Fruit fly (Drosophila melanogaster) whole organism, adult: ENCODE results near the gene scramb2.

Source experiments
- CG11617 ChIP-seq: fragments of 200-800 bp; sonication (Bioruptor generic); optimal IDR thresholded peaks from 2 replicates; lab custom pipeline; 2017; ENCODE audit warnings: mild to moderate bottlenecking, missing biosample characterization, missing genetic modification reagents, missing genetic modification characterization
- CG12768 ChIP-seq: fragments of 200-800 bp; sonication (Bioruptor generic); optimal IDR thresholded peaks from 2 replicates; lab custom pipeline; 2017; ENCODE audit warnings: missing biosample characterization, missing genetic modification characterization, mild to moderate bottlenecking, moderate library complexity, missing genetic modification reagents
- CG14711 ChIP-seq: fragments of 200-800 bp; sonication (Bioruptor generic); optimal IDR thresholded peaks from 2 replicates; lab custom pipeline; 2018; ENCODE audit warnings: missing biosample characterization, mild to moderate bottlenecking, missing genetic modification characterization, moderate library complexity
- CG1620 ChIP-seq: fragments of 200-800 bp; sonication (Bioruptor generic); optimal IDR thresholded peaks from 2 replicates; lab custom pipeline; 2016; ENCODE audit warnings: missing biosample characterization, missing genetic modification characterization
- CG33017 ChIP-seq: fragments of 200-800 bp; sonication (Bioruptor generic); optimal IDR thresholded peaks from 2 replicates; lab custom pipeline; 2018; ENCODE audit warnings: missing biosample characterization, mild to moderate bottlenecking, missing genetic modification characterization, moderate library complexity
- CG5204 ChIP-seq: fragments of 200-800 bp; sonication (Bioruptor generic); optimal IDR thresholded peaks from 2 replicates; lab custom pipeline; 2016; ENCODE audit warnings: missing biosample characterization, missing genetic modification characterization
- CG7045 ChIP-seq: fragments of 200-800 bp; sonication (Bioruptor generic); optimal IDR thresholded peaks from 2 replicates; lab custom pipeline; 2017; ENCODE audit warnings: missing biosample characterization, mild to moderate bottlenecking, missing genetic modification characterization
- CG7101 ChIP-seq: fragments of 200-800 bp; sonication (Bioruptor generic); optimal IDR thresholded peaks from 2 replicates; lab custom pipeline; 2018; ENCODE audit warnings: missing biosample characterization, mild to moderate bottlenecking, missing genetic modification characterization, moderate library complexity
- Clk ChIP-seq: fragments of 200-800 bp; sonication (Bioruptor generic); optimal IDR thresholded peaks from 2 replicates; lab custom pipeline; 2017; ENCODE audit warnings: missing biosample characterization, missing genetic modification characterization
- Crg-1 ChIP-seq: fragments of 200-800 bp; sonication (Bioruptor generic); optimal IDR thresholded peaks from 2 replicates; lab custom pipeline; 2016; ENCODE audit warnings: missing biosample characterization, missing genetic modification characterization
- Hr96 ChIP-seq: fragments of 200-800 bp; sonication (Bioruptor generic); optimal IDR thresholded peaks from 2 replicates; lab custom pipeline; 2016; ENCODE audit warnings: missing biosample characterization, missing genetic modification characterization
- Mnt ChIP-seq: fragments of 200-800 bp; sonication (Bioruptor generic); optimal IDR thresholded peaks from 2 replicates; lab custom pipeline; 2016; ENCODE audit warnings: missing biosample characterization, mild to moderate bottlenecking, missing genetic modification characterization
- bab1 ChIP-seq: fragments of 200-800 bp; sonication (Bioruptor generic); optimal IDR thresholded peaks from 3 replicates; lab custom pipeline; 2019; ENCODE audit warnings: missing biosample characterization, mild to moderate bottlenecking, missing genetic modification characterization, moderate library complexity
- cic ChIP-seq: fragments of 200-800 bp; sonication (Bioruptor generic); optimal IDR thresholded peaks from 2 replicates; lab custom pipeline; 2017; ENCODE audit warnings: missing biosample characterization, mild to moderate bottlenecking, missing genetic modification characterization, moderate library complexity
- cnc ChIP-seq, 2 experiments: fragments of >200 bp; optimal IDR thresholded peaks; 2 replicates each; lab custom pipeline; 2017
- kay ChIP-seq: fragments of 200-800 bp; sonication (Bioruptor generic); peaks from one replicate; lab custom pipeline; 2016; ENCODE audit warnings: missing biosample characterization, missing genetic modification characterization, borderline replicate concordance
- ovo ChIP-seq: fragments of 200-800 bp; sonication (Bioruptor generic); optimal IDR thresholded peaks from 2 replicates; lab custom pipeline; 2016; ENCODE audit warnings: missing biosample characterization, missing genetic modification characterization
- pad ChIP-seq: fragments of 200-800 bp; sonication (Bioruptor generic); optimal IDR thresholded peaks from 3 replicates; lab custom pipeline; 2017; ENCODE audit warnings: missing biosample characterization, missing genetic modification characterization, mild to moderate bottlenecking, moderate library complexity, missing genetic modification reagents
- tj ChIP-seq: fragments of 200-800 bp; sonication (Bioruptor generic); optimal IDR thresholded peaks from 3 replicates; lab custom pipeline; 2017; ENCODE audit warnings: missing biosample characterization, mild to moderate bottlenecking, missing genetic modification characterization, moderate library complexity
- toe ChIP-seq: fragments of 200-800 bp; sonication (Bioruptor generic); optimal IDR thresholded peaks from 2 replicates; lab custom pipeline; 2016; ENCODE audit warnings: missing biosample characterization, missing genetic modification characterization

Gene scramb2

DNA sequence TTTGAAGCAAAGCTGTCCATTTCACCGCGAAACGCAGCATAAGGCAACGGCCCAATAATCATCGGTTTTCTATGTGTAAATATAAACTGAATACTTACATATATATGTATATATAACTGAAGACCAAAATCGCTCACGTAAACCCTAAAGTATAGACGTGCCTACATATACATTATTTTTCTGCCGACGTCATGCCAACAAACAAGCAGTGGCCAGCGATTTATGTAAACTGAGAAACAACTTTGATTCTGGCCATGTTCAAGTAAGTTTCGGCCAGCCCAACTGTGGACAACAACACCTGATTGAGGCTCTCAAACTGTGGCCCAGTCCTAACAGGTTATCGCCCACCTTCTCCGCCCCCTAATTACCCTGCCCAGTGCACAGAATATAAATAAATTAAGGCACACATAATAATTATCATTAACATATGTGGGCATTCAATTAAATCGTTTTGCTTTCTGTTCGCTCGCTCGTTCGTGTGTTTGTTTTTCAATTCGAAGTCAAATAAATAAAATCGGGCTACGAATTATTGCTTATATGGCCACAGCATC is 35.4 kb upstream of the scramb2 start:
- TF ChIP-seq Crg-1 (GFP tag; lab: Kevin White, UChicago) (no peak), CG1620 (GFP tag; lab: Kevin White, UChicago) (no peak), cic (GFP tag; lab: Kevin White, UChicago) (no peak), cnc (optimal IDR thresholded peaks at IDR 0.05; lab: Kevin White, UChicago) (peak; percentile 55 to 61), tj (GFP tag; lab: Kevin White, UChicago) (peak; percentile 99), CG14711 (tag; lab: Kevin White, UChicago) (no peak), bab1 (no peak)

dm6 chr3L:3081146-3081872 is 34.7 kb upstream of the scramb2 start:
- TF ChIP-seq CG5204 (GFP tag; lab: Kevin White, UChicago): peak; percentile 97
- peak; percentile 98 for TF ChIP-seq CG7101
- TF ChIP-seq cic (GFP tag; lab: Kevin White, UChicago): peak; percentile 92
- TF ChIP-seq kay (GFP tag; lab: Kevin White, UChicago): peak; percentile 99
- peak; percentile 98 for TF ChIP-seq CG1620 (GFP tag; lab: Kevin White, UChicago)
- TF ChIP-seq tj (GFP tag; lab: Kevin White, UChicago): peak; percentile 83
- TF ChIP-seq CG7045 (GFP tag; lab: Kevin White, UChicago): peak; percentile 97
- peak; percentile 97 for TF ChIP-seq Crg-1 (GFP tag; lab: Kevin White, UChicago)
- peak; percentile 98 for TF ChIP-seq CG12768 (GFP tag; lab: Kevin White, UChicago)
- TF ChIP-seq CG14711 (tag; lab: Kevin White, UChicago): peak; percentile 94
- TF ChIP-seq Mnt (GFP tag; lab: Kevin White, UChicago): peak; percentile 97
- peak; percentile 96 for TF ChIP-seq Clk (GFP tag; lab: Kevin White, UChicago)
- TF ChIP-seq cnc (optimal IDR thresholded peaks at IDR 0.05; lab: Kevin White, UChicago): no peak
- TF ChIP-seq CG11617: peak; percentile 98
- TF ChIP-seq pad: peak; percentile 85
- peak; percentile 98 for TF ChIP-seq CG33017 (tag; lab: Kevin White, UChicago)
- peak; percentile 93 for TF ChIP-seq ovo
- TF ChIP-seq Hr96: peak; percentile 97
- peak; percentile 98 for TF ChIP-seq bab1
- peak; percentile 97 for TF ChIP-seq toe (GFP tag; lab: Kevin White, UChicago)

- no peak for TF ChIP-seq cnc (optimal IDR thresholded peaks at IDR 0.05; lab: Kevin White, UChicago)
- TF ChIP-seq CG12768 (GFP tag; lab: Kevin White, UChicago): peak; percentile 57
- peak; percentile 79 for TF ChIP-seq cic (GFP tag; lab: Kevin White, UChicago)
- no peak for TF ChIP-seq toe (GFP tag; lab: Kevin White, UChicago)
- no peak for TF ChIP-seq bab1
- peak; percentile 68 for TF ChIP-seq CG33017 (tag; lab: Kevin White, UChicago)
- TF ChIP-seq Mnt (GFP tag; lab: Kevin White, UChicago): peak; percentile 49
- peak; percentile 4 for TF ChIP-seq Clk (GFP tag; lab: Kevin White, UChicago)
- peak; percentile 50 for TF ChIP-seq CG14711 (tag; lab: Kevin White, UChicago)
- TF ChIP-seq kay (GFP tag; lab: Kevin White, UChicago): peak; percentile 92
Measured at dm6 chr3L:3080084-3080994, 33.7 kb upstream of the scramb2 start.

DNA sequence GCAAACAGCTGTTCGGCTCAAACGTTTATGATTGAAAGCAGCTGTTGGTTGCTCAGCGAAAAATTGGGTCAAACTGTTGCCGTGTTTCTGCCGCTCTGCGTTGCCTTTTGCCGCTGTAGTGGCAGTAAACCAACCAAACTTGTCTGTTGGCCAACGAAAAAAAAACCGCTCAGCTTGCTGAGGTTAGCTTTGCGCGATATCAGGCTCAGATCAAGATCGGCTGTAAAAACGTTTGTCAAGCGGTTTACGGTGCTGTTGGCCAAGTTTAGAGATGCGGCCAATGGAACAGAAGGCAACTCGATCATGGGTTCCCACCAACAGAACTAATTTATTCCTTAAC is 32.5 kb upstream of the scramb2 start:
- TF ChIP-seq ovo (no peak), cic (GFP tag; lab: Kevin White, UChicago) (no peak), CG5204 (GFP tag; lab: Kevin White, UChicago) (no peak)

DNA sequence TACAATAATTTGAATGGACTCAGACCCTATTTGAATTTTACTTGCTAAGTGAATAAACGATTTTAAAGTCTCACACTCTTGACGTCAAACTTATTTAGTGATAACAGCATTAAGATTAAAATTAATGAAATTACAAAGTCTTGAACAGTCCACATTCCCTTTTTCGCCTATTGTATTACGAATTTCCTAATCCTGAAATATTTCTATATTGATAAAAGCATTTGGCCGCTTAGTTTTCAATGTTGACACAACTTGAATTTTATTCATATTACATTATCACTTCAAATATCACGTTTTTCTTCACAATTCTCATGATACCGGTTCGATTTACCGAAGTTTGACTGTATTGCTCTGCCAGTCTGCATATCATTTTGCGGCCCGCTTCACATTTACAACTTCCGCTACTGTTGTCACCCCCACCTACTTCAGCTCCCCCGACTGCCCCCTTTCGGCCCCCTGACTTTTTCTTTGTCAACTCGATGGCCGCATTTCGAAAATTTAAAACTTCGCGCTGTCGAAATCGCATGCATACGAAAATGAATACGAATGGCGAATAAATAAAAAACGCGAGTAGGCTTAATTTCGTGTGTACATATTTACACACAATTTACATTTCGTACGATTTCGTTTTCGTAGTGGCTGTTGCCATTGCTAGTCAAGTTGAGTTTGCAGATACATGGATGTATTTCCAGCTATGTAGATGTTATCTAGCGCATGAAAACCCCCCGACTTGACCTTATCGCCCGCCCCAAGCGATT is 32.0 kb upstream of the scramb2 start:
- TF ChIP-seq pad: no peak
- no peak for TF ChIP-seq Crg-1 (GFP tag; lab: Kevin White, UChicago)
- TF ChIP-seq tj (GFP tag; lab: Kevin White, UChicago): peak; percentile 71
- TF ChIP-seq ovo: no peak
- TF ChIP-seq CG14711 (tag; lab: Kevin White, UChicago): peak; percentile 54
- TF ChIP-seq CG33017 (tag; lab: Kevin White, UChicago): no peak
- TF ChIP-seq toe (GFP tag; lab: Kevin White, UChicago): no peak
- no peak for TF ChIP-seq CG5204 (GFP tag; lab: Kevin White, UChicago)
- TF ChIP-seq Clk (GFP tag; lab: Kevin White, UChicago): no peak
- no peak for TF ChIP-seq CG12768 (GFP tag; lab: Kevin White, UChicago)
- TF ChIP-seq CG7045 (GFP tag; lab: Kevin White, UChicago): no peak
- TF ChIP-seq CG7101: peak; percentile 15
- TF ChIP-seq CG1620 (GFP tag; lab: Kevin White, UChicago): no peak
- no peak for TF ChIP-seq Mnt (GFP tag; lab: Kevin White, UChicago)
- no peak for TF ChIP-seq cic (GFP tag; lab: Kevin White, UChicago)
- no peak for TF ChIP-seq bab1
- no peak for TF ChIP-seq cnc (optimal IDR thresholded peaks at IDR 0.05; lab: Kevin White, UChicago)
- TF ChIP-seq Hr96: no peak
- no peak for TF ChIP-seq CG11617
